Worm (Caenorhabditis elegans): ENCODE measurements around the gene cgr-1.

DNA sequence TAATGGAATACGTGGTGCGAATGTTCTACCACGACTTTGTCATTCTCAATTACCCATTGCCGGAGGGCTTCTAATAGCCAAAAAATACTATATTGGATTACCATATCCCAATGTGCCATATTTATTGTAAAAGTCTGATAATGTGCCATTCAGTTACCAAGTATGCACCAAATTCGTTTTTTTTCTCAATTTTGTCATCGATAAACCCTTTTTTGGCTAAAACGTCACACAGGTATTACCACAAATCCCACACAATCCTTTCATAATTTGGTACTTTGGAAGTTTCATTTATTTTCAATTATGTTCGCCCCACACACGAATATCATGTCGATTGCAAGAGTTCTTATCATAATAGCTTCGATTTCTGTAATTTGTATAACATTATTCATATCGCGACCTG, 27.8 kb upstream of the cgr-1 start, which contains the start of gene vep-2:
- TF ChIP-seq flt-1 (GFP tag; IDR thresholded peaks at IDR 0.05) (no peak), ztf-23 (GFP tag; IDR thresholded peaks at IDR 0.05) (no peak), cog-1 (tag; optimal IDR thresholded peaks at IDR 0.05) (no peak), klf-2 (GFP tag; conservative IDR thresholded peaks at IDR 0.05) (no peak)

Data from whole organism, midembryonic.